Worm (Caenorhabditis elegans) whole organism, L2 larva: ENCODE measurements around the gene tnt-2.

Experiments used
- R02D3.7 ChIP-seq: fragments of 150-350 bp; optimal IDR thresholded peaks from 2 replicates; lab custom pipeline; 2014; ENCODE audit warnings: missing biosample characterization, missing genetic modification characterization
- Y55F3AM.14 ChIP-seq: fragments of 200-800 bp; sonication (Bioruptor generic); optimal IDR thresholded peaks from 2 replicates; lab custom pipeline; 2018; ENCODE audit warnings: mild to moderate bottlenecking, missing genetic modification characterization, missing compliant biosample characterization
- ZK546.5 ChIP-seq: sonication (generic microtip); optimal IDR thresholded peaks from 2 replicates; lab custom pipeline; 2017; ENCODE audit warnings: missing biosample characterization, missing genetic modification characterization
- alr-1 ChIP-seq: fragments of 150-350 bp; optimal IDR thresholded peaks from 2 replicates; lab custom pipeline; 2014; ENCODE audit warnings: missing biosample characterization, missing genetic modification characterization
- aly-2 ChIP-seq: fragments of 150-350 bp; optimal IDR thresholded peaks from 2 replicates; lab custom pipeline; 2014; ENCODE audit warnings: missing biosample characterization, missing genetic modification characterization
- blmp-1 ChIP-seq: sonication (generic microtip); optimal IDR thresholded peaks from 2 replicates; lab custom pipeline; 2017; ENCODE audit warnings: missing genetic modification characterization, mild to moderate bottlenecking, missing compliant biosample characterization, antibody characterized with exemption, moderate library complexity; ENCODE audit not compliant: insufficient read depth
- ceh-16 ChIP-seq: fragments of 150-350 bp; optimal IDR thresholded peaks from 2 replicates; lab custom pipeline; 2014; ENCODE audit warnings: missing biosample characterization, missing genetic modification characterization
- ceh-82 ChIP-seq: fragments of 150-350 bp; optimal IDR thresholded peaks from 2 replicates; lab custom pipeline; 2014; ENCODE audit warnings: missing biosample characterization, missing genetic modification characterization
- crh-2 ChIP-seq: sonication (generic microtip); optimal IDR thresholded peaks from 2 replicates; lab custom pipeline; 2017; ENCODE audit warnings: missing biosample characterization, missing genetic modification characterization
- dmd-4 ChIP-seq: sonication (generic microtip); optimal IDR thresholded peaks from 2 replicates; lab custom pipeline; 2017; ENCODE audit warnings: missing biosample characterization, missing genetic modification characterization
- egl-27 ChIP-seq: sonication (generic microtip); optimal IDR thresholded peaks from 3 replicates; lab custom pipeline; 2017; ENCODE audit warnings: missing biosample characterization, missing genetic modification reagents, missing genetic modification characterization
- elt-1 ChIP-seq: fragments of 150-350 bp; optimal IDR thresholded peaks from 2 replicates; lab custom pipeline; 2014; ENCODE audit warnings: missing biosample characterization, missing genetic modification characterization
- elt-3 ChIP-seq: sonication (generic microtip); optimal IDR thresholded peaks from 2 replicates; lab custom pipeline; 2017; ENCODE audit warnings: missing biosample characterization, missing genetic modification characterization
- fos-1 ChIP-seq: fragments of 150-350 bp; optimal IDR thresholded peaks from 2 replicates; lab custom pipeline; 2014; ENCODE audit warnings: missing biosample characterization, missing genetic modification characterization
- gmeb-1 ChIP-seq: fragments of 150-350 bp; optimal IDR thresholded peaks from 2 replicates; lab custom pipeline; 2014; ENCODE audit warnings: missing biosample characterization, missing genetic modification characterization
- lin-11 ChIP-seq: fragments of 150-350 bp; sonication (generic microtip); optimal IDR thresholded peaks from 2 replicates; lab custom pipeline; 2014; ENCODE audit warnings: missing biosample characterization, missing genetic modification characterization, inconsistent platforms, mixed read lengths
- lin-13 ChIP-seq: fragments of 150-350 bp; optimal IDR thresholded peaks from 2 replicates; lab custom pipeline; 2014; ENCODE audit warnings: missing biosample characterization, missing genetic modification reagents, missing genetic modification characterization
- lin-39 ChIP-seq: fragments of 150-350 bp; optimal IDR thresholded peaks from 2 replicates; lab custom pipeline; 2014; ENCODE audit warnings: missing biosample characterization, missing genetic modification reagents, missing genetic modification characterization
- lsy-2 ChIP-seq, 2 experiments: fragments of 150-350 bp in 1 of 2; sonication (generic microtip) in 1 of 2; optimal IDR thresholded peaks; 2 replicates each; lab custom pipeline; 2014 to 2017; ENCODE audit warnings: missing biosample characterization in 2 of 2, missing genetic modification characterization in 2 of 2
- mab-5 ChIP-seq: fragments of 150-350 bp; optimal IDR thresholded peaks from 2 replicates; lab custom pipeline; 2014; ENCODE audit warnings: missing biosample characterization, missing genetic modification characterization
- mbf-1 ChIP-seq: sonication (generic microtip); optimal IDR thresholded peaks from 2 replicates; lab custom pipeline; 2017; ENCODE audit warnings: missing biosample characterization, missing genetic modification characterization
- mdl-1 ChIP-seq, 2 experiments: fragments of 150-350 bp in 1 of 2; sonication (generic microtip) in 1 of 2; optimal IDR thresholded peaks; 2 replicates each; lab custom pipeline; 2017; ENCODE audit warnings: missing biosample characterization in 2 of 2, missing genetic modification characterization in 2 of 2
- nhr-11 ChIP-seq: fragments of 150-350 bp; optimal IDR thresholded peaks from 2 replicates; lab custom pipeline; 2014; ENCODE audit warnings: missing biosample characterization, missing genetic modification characterization
- nhr-12 ChIP-seq: fragments of 150-350 bp; optimal IDR thresholded peaks from 2 replicates; lab custom pipeline; 2014; ENCODE audit warnings: missing biosample characterization, missing genetic modification characterization
- nhr-21 ChIP-seq: fragments of 150-350 bp; optimal IDR thresholded peaks from 2 replicates; lab custom pipeline; 2014; ENCODE audit warnings: missing biosample characterization, missing genetic modification characterization
- nhr-23 ChIP-seq: fragments of 150-350 bp; optimal IDR thresholded peaks from 2 replicates; lab custom pipeline; 2014; ENCODE audit warnings: missing biosample characterization, missing genetic modification reagents, missing genetic modification characterization
- nhr-237 ChIP-seq: fragments of 150-350 bp; optimal IDR thresholded peaks from 2 replicates; lab custom pipeline; 2014; ENCODE audit warnings: missing biosample characterization, missing genetic modification characterization
- nhr-25 ChIP-seq: fragments of 150-350 bp; sonication (generic microtip); optimal IDR thresholded peaks from 3 replicates; lab custom pipeline; 2014; ENCODE audit warnings: missing biosample characterization, missing genetic modification characterization
- nhr-77 ChIP-seq: fragments of 150-350 bp; optimal IDR thresholded peaks from 2 replicates; lab custom pipeline; 2014; ENCODE audit warnings: missing biosample characterization, missing genetic modification characterization
- sem-4 ChIP-seq: fragments of 150-350 bp; optimal IDR thresholded peaks from 2 replicates; lab custom pipeline; 2014; ENCODE audit warnings: missing biosample characterization, missing genetic modification reagents, missing genetic modification characterization
- skn-1 ChIP-seq: sonication (generic microtip); optimal IDR thresholded peaks from 2 replicates; lab custom pipeline; 2017; ENCODE audit warnings: missing biosample characterization, missing genetic modification characterization
- sma-3 ChIP-seq: sonication (generic microtip); optimal IDR thresholded peaks from 2 replicates; lab custom pipeline; 2016; ENCODE audit warnings: missing genetic modification reagents, missing genetic modification characterization, missing compliant biosample characterization
- sma-9 ChIP-seq, 2 experiments: fragments of 150-350 bp in 1 of 2; sonication (generic microtip) in 1 of 2; optimal IDR thresholded peaks; 2 replicates each; lab custom pipeline; 2014 to 2016; ENCODE audit warnings: missing genetic modification characterization in 2 of 2, mild to moderate bottlenecking in 1 of 2, missing biosample characterization in 1 of 2, missing compliant biosample characterization in 1 of 2, missing genetic modification reagents in 1 of 2, moderate library complexity in 1 of 2
- snpc-4 ChIP-seq: fragments of 150-350 bp; optimal IDR thresholded peaks from 2 replicates; lab custom pipeline; 2014; ENCODE audit warnings: missing biosample characterization, missing genetic modification characterization
- unc-39 ChIP-seq: fragments of 150-350 bp; optimal IDR thresholded peaks from 2 replicates; lab custom pipeline; 2014; ENCODE audit warnings: missing biosample characterization, missing genetic modification characterization
- unc-55 ChIP-seq: fragments of 150-350 bp; sonication (generic microtip); optimal IDR thresholded peaks from 3 replicates; lab custom pipeline; 2014; ENCODE audit warnings: missing biosample characterization, missing genetic modification reagents, missing genetic modification characterization
- unc-62 ChIP-seq: fragments of 150-350 bp; optimal IDR thresholded peaks from 2 replicates; lab custom pipeline; 2014; ENCODE audit warnings: missing biosample characterization, missing genetic modification reagents, missing genetic modification characterization
- zag-1 ChIP-seq: fragments of 150-350 bp; optimal IDR thresholded peaks from 2 replicates; lab custom pipeline; 2014; ENCODE audit warnings: missing biosample characterization, missing genetic modification characterization
- ztf-1 ChIP-seq: fragments of 200-800 bp; sonication (Bioruptor generic); conservative IDR thresholded peaks from 2 replicates; pipeline ENCODE4 v1.3.6; 2022; ENCODE audit warnings: missing genetic modification characterization, missing compliant biosample characterization
- ztf-4 ChIP-seq: fragments of 150-350 bp; optimal IDR thresholded peaks from 2 replicates; lab custom pipeline; 2014; ENCODE audit warnings: missing biosample characterization, missing genetic modification characterization

Gene tnt-2

ce11 chrX:8744192-8744985 is 21.0 kb upstream of the tnt-2 start:
- TF ChIP-seq aly-2 (tag; lab: Kevin White, UChicago) (no peak), Y55F3AM.14 (GFP tag; lab: Kevin White, UChicago) (no peak)
- TF ChIP-seq, all 48 proteins: peak for 0

DNA sequence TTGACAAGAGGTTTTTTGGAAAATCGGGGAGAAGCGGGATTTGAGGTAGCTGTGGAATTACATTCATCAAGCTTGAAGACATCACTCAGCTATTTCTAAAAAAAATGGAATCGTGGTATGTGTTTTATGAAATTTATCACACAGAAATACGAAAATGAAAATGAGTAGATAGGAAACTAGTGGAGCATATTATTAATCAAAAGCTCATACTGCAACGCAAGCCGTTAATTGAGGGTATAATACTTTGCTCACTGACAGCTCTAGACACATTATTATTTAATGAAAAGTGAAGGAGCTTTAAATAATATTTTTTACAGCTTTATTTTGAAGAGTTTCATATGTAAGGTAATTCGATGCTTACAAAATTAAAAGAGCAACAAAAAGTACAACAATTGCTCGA is 19.5 kb upstream of the tnt-2 start, which contains the start of gene M02D8.7:
Gene M02D8.7, minus strand, starts transcription at position 101 of the 400 bp plus-strand sequence.
- TF ChIP-seq gmeb-1 (tag; lab: Kevin White, UChicago) (no peak), dmd-4 (tag; lab: Kevin White, UChicago) (no peak)

DNA sequence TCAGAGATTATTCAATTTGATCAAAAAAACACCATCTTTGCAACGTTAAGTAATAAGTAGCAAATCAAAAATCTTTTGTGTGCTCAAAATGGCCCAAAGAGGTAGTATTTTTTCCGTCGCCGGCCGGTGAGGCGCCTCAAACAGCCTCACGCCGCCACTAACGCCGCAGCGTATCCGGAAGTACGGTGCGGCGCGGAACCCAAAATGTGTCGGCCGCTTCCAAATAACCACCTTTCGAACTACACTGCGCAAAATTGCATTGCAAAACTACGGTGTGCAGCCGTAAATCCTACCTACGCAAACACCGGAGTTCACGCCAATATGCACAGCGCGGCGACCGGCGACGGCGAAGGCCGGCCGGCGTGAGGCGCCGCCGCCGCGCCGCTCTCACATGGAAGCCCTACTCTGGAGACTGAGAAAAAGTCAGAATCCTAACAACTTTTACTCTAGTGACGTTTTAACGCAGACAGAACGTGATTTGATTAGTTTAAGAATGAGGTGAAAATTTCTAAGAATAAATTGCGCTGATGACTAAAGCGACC is 18.4 kb upstream of the tnt-2 start:
- TF ChIP-seq snpc-4 (tag; lab: Kevin White, UChicago), result peak; percentile 1
- TF ChIP-seq crh-2, result no peak

ce11 chrX:8739373-8739772 is 16.0 kb upstream of the tnt-2 start, which contains the start of gene M02D8.2:
Gene M02D8.2 (plus strand): TSS chrX:8739673.
- TF ChIP-seq nhr-11 (tag; lab: Kevin White, UChicago) (no peak), unc-62 (no peak), egl-27 (tag; lab: Kevin White, UChicago) (no peak), crh-2 (no peak), snpc-4 (tag; lab: Kevin White, UChicago) (no peak), blmp-1 (tag; lab: Kevin White, UChicago) (no peak), unc-39 (tag; lab: Kevin White, UChicago) (no peak), R02D3.7 (tag; lab: Kevin White, UChicago) (no peak), gmeb-1 (tag; lab: Kevin White, UChicago) (no peak), mbf-1 (no peak)
- TF ChIP-seq, all 48 proteins: peak for 0

DNA sequence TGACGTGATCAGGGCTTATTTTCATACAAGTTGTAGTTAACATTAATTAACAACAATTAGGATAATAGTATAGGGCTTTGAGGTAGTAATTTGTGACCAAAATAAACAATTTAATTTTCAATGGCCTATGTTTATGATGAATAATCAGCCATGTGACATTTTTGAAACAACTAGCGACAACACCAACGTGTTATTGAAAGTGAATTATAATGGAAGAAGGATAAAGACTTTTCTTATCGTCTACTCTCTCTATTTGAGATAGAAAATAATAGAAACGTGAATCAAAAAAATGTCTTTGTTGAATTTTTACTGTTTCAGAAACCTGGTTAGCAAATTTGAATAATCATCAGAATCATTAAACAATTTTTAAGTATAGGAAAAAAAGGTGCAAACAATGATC is 14.5 kb upstream of the tnt-2 start:
- TF ChIP-seq crh-2, result no peak
- TF ChIP-seq, all 48 proteins: peak for 0

DNA sequence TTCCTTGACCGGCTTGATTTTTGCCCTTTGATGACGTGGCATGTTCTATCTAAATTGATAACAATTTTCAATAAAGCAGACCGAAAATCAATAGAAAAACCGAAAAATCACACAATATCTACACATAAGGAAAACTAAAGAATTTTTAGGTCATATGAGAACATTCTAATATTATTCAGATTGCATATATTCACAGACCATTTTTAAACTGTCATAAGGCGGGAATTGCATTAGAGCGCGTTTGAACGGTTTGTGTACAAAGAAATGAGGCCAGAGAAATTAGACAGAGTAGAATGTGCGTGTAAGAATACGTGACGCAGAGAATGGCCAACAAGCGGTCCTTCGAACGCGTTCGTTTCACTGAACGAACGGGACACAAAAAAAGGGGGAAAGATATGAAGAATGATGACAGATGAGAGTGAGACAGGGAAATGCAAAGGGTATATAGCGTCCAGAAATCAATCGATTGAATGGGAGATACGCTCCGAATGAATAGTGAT is 13.7 kb upstream of the tnt-2 start, which contains the start of gene M02D8.3:
Gene M02D8.3, minus strand, starts transcription at position 51 of the 500 bp plus-strand sequence.
- TF ChIP-seq R02D3.7 (tag; lab: Kevin White, UChicago) (no peak), dmd-4 (tag; lab: Kevin White, UChicago) (no peak), nhr-25 (tag; lab: Kevin White, UChicago) (no peak), ceh-16 (tag; lab: Kevin White, UChicago) (no peak), fos-1 (peak; percentile 55), ZK546.5 (no peak), mdl-1 (tag; optimal IDR thresholded peaks at IDR 0.05; lab: Kevin White, UChicago) (no peak), gmeb-1 (tag; lab: Kevin White, UChicago) (no peak), elt-1 (tag; lab: Kevin White, UChicago) (no peak), ztf-4 (tag; lab: Kevin White, UChicago) (no peak), nhr-237 (no peak), nhr-23 (no peak), unc-39 (tag; lab: Kevin White, UChicago) (no peak), zag-1 (tag; lab: Kevin White, UChicago) (no peak), lin-11 (tag; lab: Kevin White, UChicago) (no peak), nhr-11 (tag; lab: Kevin White, UChicago) (no peak), nhr-12 (tag; lab: Kevin White, UChicago) (no peak), unc-55 (GFP tag; lab: Kevin White, UChicago) (no peak), elt-3 (tag; lab: Kevin White, UChicago) (no peak), alr-1 (tag; lab: Kevin White, UChicago) (no peak), aly-2 (tag; lab: Kevin White, UChicago) (no peak), sma-9 (GFP tag; optimal IDR thresholded peaks at IDR 0.05; lab: Kevin White, UChicago) (peak; percentile 5), sma-9 (tag; optimal IDR thresholded peaks at IDR 0.05; lab: Kevin White, UChicago) (no peak), ztf-1 (no peak), lsy-2 (tag; optimal IDR thresholded peaks at IDR 0.05; lab: Kevin White, UChicago) (peak in 1 of 2 experiments; percentile 61), sem-4 (tag; lab: Kevin White, UChicago) (peak; percentile 17), lin-39 (no peak), nhr-21 (tag; lab: Kevin White, UChicago) (peak; percentile 36), mab-5 (no peak), ceh-82 (tag; lab: Kevin White, UChicago) (no peak), skn-1 (no peak), sma-3 (no peak), lin-13 (GFP tag; lab: Kevin White, UChicago) (no peak), crh-2 (peak; percentile 58), nhr-77 (tag; lab: Kevin White, UChicago) (no peak)
